Worm (Caenorhabditis elegans) whole organism, L3 larva: Measurements from ENCODE around the gene C06E4.3.

Source experiments
- aly-2 ChIP-seq: fragments of 150-350 bp; optimal IDR thresholded peaks from 2 replicates; lab custom pipeline; 2014; ENCODE audit warnings: missing biosample characterization, missing genetic modification characterization
- ceh-16 ChIP-seq: sonication (generic microtip); optimal IDR thresholded peaks from 2 replicates; lab custom pipeline; 2017; ENCODE audit warnings: missing biosample characterization, missing genetic modification characterization
- ceh-9 ChIP-seq: sonication (generic microtip); optimal IDR thresholded peaks from 2 replicates; lab custom pipeline; 2018; ENCODE audit warnings: missing biosample characterization, missing genetic modification characterization
- daf-12 ChIP-seq: fragments of 150-350 bp; optimal IDR thresholded peaks from 2 replicates; lab custom pipeline; 2014; ENCODE audit warnings: missing biosample characterization, missing genetic modification reagents, missing genetic modification characterization
- egl-27 ChIP-seq: sonication (generic microtip); optimal IDR thresholded peaks from 4 replicates; lab custom pipeline; 2017; ENCODE audit warnings: missing biosample characterization, missing genetic modification reagents, missing genetic modification characterization
- egl-5 ChIP-seq: fragments of 150-350 bp; optimal IDR thresholded peaks from 2 replicates; lab custom pipeline; 2017; ENCODE audit warnings: missing biosample characterization, missing genetic modification reagents, missing genetic modification characterization, inconsistent platforms
- elt-1 ChIP-seq: fragments of 150-350 bp; optimal IDR thresholded peaks from 2 replicates; lab custom pipeline; 2014; ENCODE audit warnings: missing biosample characterization, missing genetic modification characterization
- elt-2 ChIP-seq: sonication (generic microtip); optimal IDR thresholded peaks from 2 replicates; lab custom pipeline; 2016; ENCODE audit warnings: missing genetic modification reagents, mild to moderate bottlenecking, missing genetic modification characterization, missing compliant biosample characterization
- fkh-10 ChIP-seq: sonication (generic microtip); optimal IDR thresholded peaks from 2 replicates; lab custom pipeline; 2017; ENCODE audit warnings: missing biosample characterization, missing genetic modification reagents, missing genetic modification characterization
- fkh-2 ChIP-seq: fragments of 150-350 bp; optimal IDR thresholded peaks from 2 replicates; lab custom pipeline; 2014; ENCODE audit warnings: missing biosample characterization, missing genetic modification reagents, missing genetic modification characterization
- hmg-11 ChIP-seq: sonication (generic microtip); optimal IDR thresholded peaks from 2 replicates; lab custom pipeline; 2016; ENCODE audit warnings: missing genetic modification characterization, missing compliant biosample characterization
- lsy-12 ChIP-seq: sonication (generic microtip); optimal IDR thresholded peaks from 2 replicates; lab custom pipeline; 2016; ENCODE audit warnings: mild to moderate bottlenecking, missing genetic modification characterization, missing compliant biosample characterization
- nhr-11 ChIP-seq: fragments of 150-350 bp; optimal IDR thresholded peaks from 2 replicates; lab custom pipeline; 2014; ENCODE audit warnings: missing biosample characterization, missing genetic modification characterization
- nhr-12 ChIP-seq: fragments of 150-350 bp; optimal IDR thresholded peaks from 2 replicates; lab custom pipeline; 2014; ENCODE audit warnings: missing biosample characterization, missing genetic modification characterization
- nhr-23 ChIP-seq: fragments of 150-350 bp; optimal IDR thresholded peaks from 2 replicates; lab custom pipeline; 2014; ENCODE audit warnings: missing biosample characterization, missing genetic modification reagents, missing genetic modification characterization
- nhr-237 ChIP-seq: fragments of 150-350 bp; optimal IDR thresholded peaks from 2 replicates; lab custom pipeline; 2014; ENCODE audit warnings: missing biosample characterization, missing genetic modification characterization
- nhr-28 ChIP-seq: fragments of 150-350 bp; optimal IDR thresholded peaks from 2 replicates; lab custom pipeline; 2014; ENCODE audit warnings: missing biosample characterization, missing genetic modification characterization
- nhr-43 ChIP-seq: sonication (generic microtip); optimal IDR thresholded peaks from 2 replicates; lab custom pipeline; 2016; ENCODE audit warnings: mild to moderate bottlenecking, missing genetic modification characterization, missing compliant biosample characterization; ENCODE audit not compliant: poor library complexity, severe bottlenecking
- nhr-67 ChIP-seq: fragments of 150-350 bp; optimal IDR thresholded peaks from 2 replicates; lab custom pipeline; 2014; ENCODE audit warnings: missing biosample characterization, missing genetic modification characterization
- nhr-76 ChIP-seq: fragments of 150-350 bp; sonication (generic microtip); optimal IDR thresholded peaks from 5 replicates; lab custom pipeline; 2014; ENCODE audit warnings: missing biosample characterization, missing genetic modification characterization
- nhr-77 ChIP-seq: fragments of 150-350 bp; optimal IDR thresholded peaks from 2 replicates; lab custom pipeline; 2014; ENCODE audit warnings: missing biosample characterization, missing genetic modification characterization
- pha-4 ChIP-seq: fragments of 150-350 bp; optimal IDR thresholded peaks from 2 replicates; lab custom pipeline; 2014; ENCODE audit warnings: missing biosample characterization, missing genetic modification reagents, missing genetic modification characterization
- pqm-1 ChIP-seq: fragments of 150-350 bp; optimal IDR thresholded peaks from 2 replicates; lab custom pipeline; 2017; ENCODE audit warnings: missing biosample characterization, missing genetic modification characterization, inconsistent platforms
- sea-2 ChIP-seq: fragments of 150-350 bp; sonication (generic microtip); optimal IDR thresholded peaks from 4 replicates; lab custom pipeline; 2014; ENCODE audit warnings: missing biosample characterization, missing genetic modification reagents, missing genetic modification characterization
- skn-1 ChIP-seq: fragments of 150-350 bp; optimal IDR thresholded peaks from 2 replicates; lab custom pipeline; 2014; ENCODE audit warnings: missing biosample characterization, missing genetic modification characterization
- snpc-4 ChIP-seq: fragments of 150-350 bp; optimal IDR thresholded peaks from 2 replicates; lab custom pipeline; 2014; ENCODE audit warnings: missing biosample characterization, missing genetic modification characterization
- tbx-2 ChIP-seq: sonication (generic microtip); optimal IDR thresholded peaks from 2 replicates; lab custom pipeline; 2016; ENCODE audit warnings: mild to moderate bottlenecking, missing genetic modification characterization, missing compliant biosample characterization
- unc-39 ChIP-seq: sonication (generic microtip); optimal IDR thresholded peaks from 4 replicates; lab custom pipeline; 2017; ENCODE audit warnings: missing biosample characterization, missing genetic modification characterization
- unc-62 ChIP-seq: fragments of 150-350 bp; sonication (generic microtip); optimal IDR thresholded peaks from 4 replicates; lab custom pipeline; 2014; ENCODE audit warnings: missing biosample characterization, missing genetic modification reagents, missing genetic modification characterization
- zag-1 ChIP-seq: fragments of 150-350 bp; optimal IDR thresholded peaks from 2 replicates; lab custom pipeline; 2014; ENCODE audit warnings: missing biosample characterization, missing genetic modification characterization

Gene C06E4.3

ce11 chrIV:7260587-7260986 is at the start of gene C06E4.3:
C06E4.3 (plus strand) TSS chrIV:7260875.
- TF ChIP-seq daf-12 (tag; lab: Kevin White, UChicago) (no peak), elt-2 (tag; lab: Kevin White, UChicago) (peak; percentile 30), pqm-1 (tag; lab: Kevin White, UChicago) (peak; percentile 48), nhr-12 (tag; lab: Kevin White, UChicago) (no peak), nhr-76 (tag; lab: Kevin White, UChicago) (no peak)
- TF ChIP-seq, all 47 proteins: peak for 2

ce11 chrIV:7211313-7211712 is 49.4 kb upstream of the C06E4.3 start:
- TF ChIP-seq sea-2 (GFP tag; lab: Kevin White, UChicago) (no peak), nhr-28 (tag; lab: Kevin White, UChicago) (no peak), fkh-2 (tag; lab: Kevin White, UChicago) (no peak), daf-12 (tag; lab: Kevin White, UChicago) (no peak), nhr-23 (tag; lab: Kevin White, UChicago) (no peak), ceh-9 (tag; lab: Kevin White, UChicago) (no peak), nhr-12 (tag; lab: Kevin White, UChicago) (no peak), zag-1 (no peak)

ce11 chrIV:7212769-7213168 is 47.9 kb upstream of the C06E4.3 start:
- TF ChIP-seq nhr-28 (tag; lab: Kevin White, UChicago) (no peak), nhr-67 (tag; lab: Kevin White, UChicago) (no peak), pqm-1 (tag; lab: Kevin White, UChicago) (peak; percentile 27), skn-1 (no peak), elt-2 (tag; lab: Kevin White, UChicago) (peak; percentile 62)

ce11 chrIV:7216210-7216609 is 44.5 kb upstream of the C06E4.3 start:
- TF ChIP-seq elt-1 (tag; lab: Kevin White, UChicago) (no peak), nhr-28 (tag; lab: Kevin White, UChicago) (no peak), nhr-11 (tag; lab: Kevin White, UChicago) (no peak), ceh-9 (tag; lab: Kevin White, UChicago) (no peak), skn-1 (no peak), pqm-1 (tag; lab: Kevin White, UChicago) (no peak), tbx-2 (tag; lab: Kevin White, UChicago) (no peak), aly-2 (tag; lab: Kevin White, UChicago) (no peak), unc-62 (GFP tag; lab: Kevin White, UChicago) (no peak), snpc-4 (tag; lab: Kevin White, UChicago) (no peak), pha-4 (tag; lab: Kevin White, UChicago) (no peak), nhr-23 (tag; lab: Kevin White, UChicago) (no peak), nhr-76 (tag; lab: Kevin White, UChicago) (no peak), egl-5 (tag; lab: Kevin White, UChicago) (no peak)

ce11 chrIV:7219398-7220087 is 41.1 kb upstream of the C06E4.3 start, which contains the start of the genes glb-23 and R13A1.1:
glb-23 (minus strand) TSS chrIV:7219498.
R13A1.1 (plus strand) TSS chrIV:7220037.
- TF ChIP-seq unc-39 (tag; lab: Kevin White, UChicago) (no peak), ceh-16 (tag; lab: Kevin White, UChicago) (no peak), skn-1 (no peak), nhr-237 (no peak), hmg-11 (tag; lab: Kevin White, UChicago) (no peak), nhr-77 (tag; lab: Kevin White, UChicago) (no peak), nhr-43 (tag; lab: Kevin White, UChicago) (no peak), lsy-12 (tag; lab: Kevin White, UChicago) (no peak)

- TF ChIP-seq egl-27 = no peak
- no peak for TF ChIP-seq nhr-76 (tag; lab: Kevin White, UChicago)
- peak; percentile 18 for TF ChIP-seq fkh-10 (GFP tag; lab: Kevin White, UChicago)
Observed at ce11 chrIV:7222088-7222487, 38.6 kb upstream of the C06E4.3 start.
